Worm (Caenorhabditis elegans) whole organism, early embryonic: Measurements from ENCODE around the gene acs-12.

ENCODE experiments used
- ama-1 ChIP-seq: fragments of 150-350 bp; optimal IDR thresholded peaks from 2 replicates; lab custom pipeline; 2014
- scrt-1 ChIP-seq: fragments of 200-800 bp; sonication (Bioruptor generic); IDR thresholded peaks from 2 replicates; pipeline ENCODE4 v1.3.6; 2022; ENCODE audit warnings: missing genetic modification characterization, missing compliant biosample characterization
- tra-4 ChIP-seq: sonication (generic microtip); optimal IDR thresholded peaks from 2 replicates; lab custom pipeline; 2017; ENCODE audit warnings: missing genetic modification characterization, missing compliant biosample characterization

DNA sequence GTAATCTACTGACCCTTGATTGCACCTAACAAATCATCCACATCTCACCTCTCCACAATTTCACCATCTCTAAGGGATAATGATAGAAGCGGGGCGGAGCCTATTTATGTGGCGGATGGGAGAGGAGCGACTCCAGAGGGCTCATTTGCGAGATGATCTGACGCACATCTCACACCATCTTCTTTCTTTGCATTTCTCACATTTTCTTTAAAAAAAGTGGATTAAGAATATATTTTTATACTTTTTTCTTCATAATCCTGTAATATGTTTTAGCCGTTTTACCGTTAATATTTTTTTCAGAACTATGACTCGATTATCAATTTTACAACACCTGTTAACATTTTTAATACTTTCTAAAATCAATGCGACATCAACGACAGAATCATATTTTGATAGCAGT lies 11.2 kb downstream of the acs-12 start, which contains the start of gene pbo-5:
- TF ChIP-seq scrt-1 (GFP tag; lab: Robert Waterston, UW) (no peak), tra-4 (tag; lab: Kevin White, UChicago) (no peak), ama-1 (no peak)
